Worm (Caenorhabditis elegans) whole organism, L4/young adult: ENCODE results near the gene dhs-27.

ENCODE experiments used
- W03F9.2 ChIP-seq: fragments of 150-350 bp; optimal IDR thresholded peaks from 2 replicates; lab custom pipeline; 2014; ENCODE audit warnings: missing biosample characterization, missing genetic modification characterization
- dao-5 ChIP-seq: sonication (generic microtip); optimal IDR thresholded peaks from 2 replicates; lab custom pipeline; 2016; ENCODE audit warnings: missing genotype, missing genetic modification characterization, moderate library complexity, missing compliant biosample characterization
- him-1 ChIP-seq: sonication (generic microtip); optimal IDR thresholded peaks from 2 replicates; lab custom pipeline; 2016; ENCODE audit warnings: missing genotype, missing genetic modification reagents, missing genetic modification characterization, missing compliant biosample characterization

DNA sequence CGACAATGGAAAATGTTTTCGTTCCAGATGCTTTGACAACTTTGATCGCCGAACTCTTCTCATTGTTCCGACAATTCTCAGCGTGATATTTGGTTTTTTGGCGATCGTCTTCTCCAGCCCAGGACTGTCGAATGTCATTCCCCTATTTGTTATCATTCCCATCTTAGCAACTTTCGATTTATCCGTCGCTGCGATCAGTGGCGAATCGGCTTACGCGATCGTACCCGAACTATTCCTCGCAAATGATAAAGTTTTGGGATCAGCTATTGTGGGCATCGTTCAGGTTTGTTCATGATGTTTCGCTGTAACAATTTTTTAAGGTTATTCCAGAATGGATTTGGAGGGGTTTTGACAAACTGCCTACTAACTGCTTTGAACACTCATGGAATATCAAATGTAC, 17.8 kb downstream of the dhs-27 start:
- TF ChIP-seq him-1 (tag; lab: Kevin White, UChicago) (no peak), dao-5 (tag; lab: Kevin White, UChicago) (no peak), W03F9.2 (tag; lab: Kevin White, UChicago) (no peak)
